Worm (Caenorhabditis elegans): ENCODE data around the gene C55B6.1.

ce11 chrX:7187602-7188001 lies 12.6 kb upstream of the C55B6.1 start, which contains the start of gene C55B6.4:
- TF ChIP-seq fkh-10 (GFP tag; optimal IDR thresholded peaks at IDR 0.05) (no peak), nhr-76 (tag; optimal IDR thresholded peaks at IDR 0.05) (no peak), unc-30 (tag; optimal IDR thresholded peaks at IDR 0.05) (no peak), efl-3 (GFP tag; optimal IDR thresholded peaks at IDR 0.05) (no peak), nhr-77 (tag; optimal IDR thresholded peaks at IDR 0.05) (no peak)
